Worm (Caenorhabditis elegans): ENCODE measurements around the gene lron-3.

- TF ChIP-seq W03F9.2 (tag; optimal IDR thresholded peaks at IDR 0.05), result no peak
- no peak for TF ChIP-seq him-1 (tag; optimal IDR thresholded peaks at IDR 0.05)
- TF ChIP-seq dao-5 (tag; optimal IDR thresholded peaks at IDR 0.05), result no peak
Measured at ce11 chrX:15544671-15545070, 13.1 kb downstream of the lron-3 start.

All from whole organism, L4/young adult.